Fruit fly (Drosophila melanogaster) whole organism, embryonic: ENCODE data around the gene CG9263.
A peak's percentile ranks its signal among the peaks of the same experiment; 100 is the strongest.

Experiments used
- Adf1 ChIP-seq: fragments of 200-800 bp; sonication (Bioruptor generic); IDR thresholded peaks from 2 replicates; pipeline ENCODE4 v1.3.6; 2022; ENCODE audit warnings: missing biosample characterization, missing genetic modification characterization
- B-H2 ChIP-seq: fragments of 200-800 bp; sonication (Bioruptor generic); optimal IDR thresholded peaks from 2 replicates; lab custom pipeline; 2018; ENCODE audit warnings: missing biosample characterization, mild to moderate bottlenecking, missing genetic modification characterization
- CG10267 ChIP-seq: fragments of 200-800 bp; sonication (Bioruptor generic); optimal IDR thresholded peaks from 2 replicates; lab custom pipeline; 2018; ENCODE audit warnings: missing biosample characterization, mild to moderate bottlenecking, missing genetic modification characterization, moderate library complexity
- CG10321 ChIP-seq: fragments of 200-800 bp; sonication (Bioruptor generic); IDR thresholded peaks from 2 replicates; pipeline ENCODE4 v1.3.6; 2022; ENCODE audit warnings: missing biosample characterization, missing genetic modification characterization
- CG10462 ChIP-seq: fragments of 200-800 bp; sonication (Bioruptor generic); optimal IDR thresholded peaks from 2 replicates; lab custom pipeline; 2016; ENCODE audit warnings: missing biosample characterization, missing genetic modification characterization
- CG10565 ChIP-seq: fragments of 200-800 bp; sonication (Bioruptor generic); optimal IDR thresholded peaks from 3 replicates; lab custom pipeline; 2016; ENCODE audit warnings: missing biosample characterization, mild to moderate bottlenecking, missing genetic modification characterization
- CG10654 ChIP-seq: fragments of 200-800 bp; sonication (Bioruptor generic); optimal IDR thresholded peaks from 2 replicates; lab custom pipeline; 2016; ENCODE audit warnings: missing biosample characterization, missing genetic modification characterization
- CG15601 ChIP-seq: fragments of 200-800 bp; sonication (Bioruptor generic); optimal IDR thresholded peaks from 3 replicates; lab custom pipeline; 2019; ENCODE audit warnings: missing biosample characterization, mild to moderate bottlenecking, missing genetic modification characterization, moderate library complexity
- CG16813 ChIP-seq: fragments of 200-800 bp; sonication (Bioruptor generic); IDR thresholded peaks from 3 replicates; pipeline ENCODE4 v1.3.6; 2022; ENCODE audit warnings: missing biosample characterization, missing genetic modification characterization; ENCODE audit not compliant: partially characterized antibody
- CG2129 ChIP-seq: fragments of 200-800 bp; sonication (Bioruptor generic); IDR thresholded peaks from 2 replicates; pipeline ENCODE4 v1.3.6; 2022; ENCODE audit warnings: missing biosample characterization, missing genetic modification characterization; ENCODE audit not compliant: partially characterized antibody
- CG31441 ChIP-seq: fragments of 200-800 bp; sonication (Bioruptor generic); IDR thresholded peaks from 2 replicates; pipeline ENCODE4 v1.3.6; 2022; ENCODE audit warnings: missing biosample characterization, missing genetic modification characterization
- CG4424 ChIP-seq: fragments of 200-800 bp; sonication (Bioruptor generic); optimal IDR thresholded peaks from 3 replicates; lab custom pipeline; 2016; ENCODE audit warnings: missing biosample characterization, missing genetic modification characterization
- CG7271 ChIP-seq: fragments of 200-800 bp; sonication (Bioruptor generic); optimal IDR thresholded peaks from 2 replicates; lab custom pipeline; 2018; ENCODE audit warnings: missing biosample characterization, mild to moderate bottlenecking, missing genetic modification characterization, moderate library complexity
- CG7839 ChIP-seq: fragments of 200-800 bp; sonication (Bioruptor generic); optimal IDR thresholded peaks from 3 replicates; lab custom pipeline; 2018; ENCODE audit warnings: missing biosample characterization, mild to moderate bottlenecking, missing genetic modification characterization, moderate library complexity
- CG8388 ChIP-seq: fragments of 200-800 bp; sonication (Bioruptor generic); optimal IDR thresholded peaks from 2 replicates; lab custom pipeline; 2019; ENCODE audit warnings: missing biosample characterization, mild to moderate bottlenecking, missing genetic modification characterization, moderate library complexity
- Dad ChIP-seq: fragments of 200-800 bp; sonication (Bioruptor generic); optimal IDR thresholded peaks from 3 replicates; lab custom pipeline; 2016; ENCODE audit warnings: missing biosample characterization, missing genetic modification characterization
- Dp ChIP-seq: fragments of 200-800 bp; sonication (Bioruptor generic); optimal IDR thresholded peaks from 2 replicates; lab custom pipeline; 2018; ENCODE audit warnings: missing biosample characterization, mild to moderate bottlenecking, missing genetic modification characterization, moderate library complexity
- Elba2 ChIP-seq: fragments of 200-800 bp; sonication (Bioruptor generic); optimal IDR thresholded peaks from 3 replicates; lab custom pipeline; 2016; ENCODE audit warnings: missing biosample characterization, missing genetic modification characterization
- Fer2 ChIP-seq: fragments of 200-800 bp; sonication (Bioruptor generic); optimal IDR thresholded peaks from 2 replicates; lab custom pipeline; 2018; ENCODE audit warnings: missing biosample characterization, mild to moderate bottlenecking, missing genetic modification characterization, moderate library complexity
- Hmr ChIP-seq: fragments of 200-800 bp; sonication (Bioruptor generic); optimal IDR thresholded peaks from 3 replicates; lab custom pipeline; 2017; ENCODE audit warnings: mild to moderate bottlenecking, missing biosample characterization, missing genetic modification reagents, missing genetic modification characterization
- Hr51 ChIP-seq, 2 experiments: fragments of 200-800 bp; sonication (Bioruptor generic); optimal IDR thresholded peaks; 2 replicates in 1 of 2; 3 replicates in 1 of 2; lab custom pipeline; 2016 to 2018; ENCODE audit warnings: missing biosample characterization in 2 of 2, missing genetic modification characterization in 2 of 2, mild to moderate bottlenecking in 1 of 2, moderate library complexity in 1 of 2
- Hsf ChIP-seq: fragments of 200-800 bp; sonication (Bioruptor generic); optimal IDR thresholded peaks from 3 replicates; lab custom pipeline; 2016; ENCODE audit warnings: missing biosample characterization, missing genetic modification characterization
- Mes4 ChIP-seq: fragments of 200-800 bp; sonication (Bioruptor generic); optimal IDR thresholded peaks from 2 replicates; lab custom pipeline; 2016; ENCODE audit warnings: missing biosample characterization, missing genetic modification characterization
- Poxn ChIP-seq: fragments of 200-800 bp; sonication (Bioruptor generic); IDR thresholded peaks from 2 replicates; pipeline ENCODE4 v1.3.6; 2022; ENCODE audit warnings: missing biosample characterization, missing genetic modification characterization
- Ptx1 ChIP-seq: fragments of 200-800 bp; sonication (Bioruptor generic); IDR thresholded peaks from 2 replicates; pipeline ENCODE4 v1.3.6; 2022; ENCODE audit warnings: missing biosample characterization, missing genetic modification characterization
- Scr ChIP-seq: fragments of 200-800 bp; sonication (Bioruptor generic); IDR thresholded peaks from 2 replicates; pipeline ENCODE4 v1.3.6; 2022; ENCODE audit warnings: missing biosample characterization, missing genetic modification characterization; ENCODE audit not compliant: partially characterized antibody
- Side ChIP-seq: fragments of 200-800 bp; sonication (Bioruptor generic); optimal IDR thresholded peaks from 2 replicates; lab custom pipeline; 2016; ENCODE audit warnings: missing biosample characterization, missing genetic modification characterization
- Spps ChIP-seq: fragments of 200-800 bp; sonication (Bioruptor generic); optimal IDR thresholded peaks from 2 replicates; lab custom pipeline; 2018; ENCODE audit warnings: missing biosample characterization, mild to moderate bottlenecking, missing genetic modification characterization
- Sry-δ ChIP-seq: fragments of 200-800 bp; sonication (Bioruptor generic); optimal IDR thresholded peaks from 2 replicates; lab custom pipeline; 2016; ENCODE audit warnings: missing biosample characterization, missing genetic modification characterization
- Ssrp ChIP-seq: fragments of 200-800 bp; sonication (Bioruptor generic); optimal IDR thresholded peaks from 2 replicates; lab custom pipeline; 2018; ENCODE audit warnings: missing biosample characterization, mild to moderate bottlenecking, missing genetic modification characterization, moderate library complexity
- Taf1 ChIP-seq: fragments of 200-800 bp; sonication (Bioruptor generic); IDR thresholded peaks from 2 replicates; pipeline ENCODE4 v1.3.6; 2022; ENCODE audit warnings: missing biosample characterization, missing genetic modification characterization
- ab ChIP-seq: fragments of 200-800 bp; sonication (Bioruptor generic); optimal IDR thresholded peaks from 2 replicates; lab custom pipeline; 2016; ENCODE audit warnings: missing biosample characterization, missing genetic modification characterization
- al ChIP-seq: fragments of 200-800 bp; sonication (Bioruptor generic); IDR thresholded peaks from 2 replicates; pipeline ENCODE4 v1.3.6; 2022; ENCODE audit warnings: missing biosample characterization, missing genetic modification characterization
- aop ChIP-seq: fragments of 200-800 bp; sonication (Bioruptor generic); IDR thresholded peaks from 2 replicates; pipeline ENCODE4 v1.3.6; 2022; ENCODE audit warnings: missing biosample characterization, missing genetic modification characterization
- az2 ChIP-seq: fragments of 200-800 bp; sonication (Bioruptor generic); optimal IDR thresholded peaks from 3 replicates; lab custom pipeline; 2016; ENCODE audit warnings: missing biosample characterization, missing genetic modification characterization
- ci ChIP-seq: fragments of 200-800 bp; sonication (Bioruptor generic); IDR thresholded peaks from 3 replicates; pipeline ENCODE4 v1.3.6; 2022; ENCODE audit warnings: missing biosample characterization, missing genetic modification characterization
- crol ChIP-seq: fragments of 200-800 bp; sonication (Bioruptor generic); IDR thresholded peaks from 2 replicates; pipeline ENCODE4 v1.3.6; 2022; ENCODE audit warnings: missing biosample characterization, missing genetic modification characterization
- ems ChIP-seq: fragments of 200-800 bp; sonication (Bioruptor generic); optimal IDR thresholded peaks from 3 replicates; lab custom pipeline; 2016; ENCODE audit warnings: missing biosample characterization, missing genetic modification characterization
- ewg ChIP-seq: fragments of 200-800 bp; sonication (Bioruptor generic); optimal IDR thresholded peaks from 3 replicates; lab custom pipeline; 2017; ENCODE audit warnings: mild to moderate bottlenecking, missing biosample characterization, missing genetic modification reagents, missing genetic modification characterization
- grau ChIP-seq: fragments of 200-800 bp; optimal IDR thresholded peaks from 3 replicates; lab custom pipeline; 2019; ENCODE audit warnings: missing biosample characterization, mild to moderate bottlenecking, missing genetic modification characterization, moderate library complexity
- kay ChIP-seq: fragments of 200-800 bp; sonication (Bioruptor generic); optimal IDR thresholded peaks from 2 replicates; lab custom pipeline; 2016; ENCODE audit warnings: missing biosample characterization, missing genetic modification characterization
- lilli ChIP-seq: fragments of 200-800 bp; sonication (Bioruptor generic); optimal IDR thresholded peaks from 3 replicates; lab custom pipeline; 2016; ENCODE audit warnings: missing biosample characterization, missing genetic modification characterization
- phol ChIP-seq: fragments of 200-800 bp; sonication (Bioruptor generic); optimal IDR thresholded peaks from 3 replicates; lab custom pipeline; 2018; ENCODE audit warnings: missing biosample characterization, mild to moderate bottlenecking, missing genetic modification characterization, moderate library complexity
- prd ChIP-seq, 3 experiments: fragments of >200 bp in 2 of 3; fragments of 200-800 bp in 1 of 3; sonication (Bioruptor generic) in 1 of 3; optimal IDR thresholded peaks in 2 of 3; IDR thresholded peaks in 1 of 3; 2 replicates in 2 of 3; 3 replicates in 1 of 3; pipeline versions ENCODE4 v1.3.6 to Lab custom; 2017 to 2022; ENCODE audit warnings: missing biosample characterization in 1 of 3, missing genetic modification characterization in 1 of 3
- sc ChIP-seq, 3 experiments: fragments of >200 bp in 2 of 3; fragments of 200-800 bp in 1 of 3; sonication (Bioruptor generic) in 1 of 3; optimal IDR thresholded peaks; 2 replicates in 2 of 3; 3 replicates in 1 of 3; lab custom pipeline; 2017; ENCODE audit warnings: mild to moderate bottlenecking in 1 of 3, missing biosample characterization in 1 of 3, missing genetic modification characterization in 1 of 3, missing genetic modification reagents in 1 of 3
- sens-2 ChIP-seq: fragments of 200-800 bp; sonication (Bioruptor generic); IDR thresholded peaks from 2 replicates; pipeline ENCODE4 v1.3.6; 2022; ENCODE audit warnings: missing biosample characterization, missing genetic modification characterization
- seq ChIP-seq: fragments of 200-800 bp; sonication (Bioruptor generic); IDR thresholded peaks from 2 replicates; pipeline ENCODE4 v1.3.6; 2022; ENCODE audit warnings: missing biosample characterization, missing genetic modification characterization
- sqz ChIP-seq: fragments of 200-800 bp; sonication (Bioruptor generic); optimal IDR thresholded peaks from 3 replicates; lab custom pipeline; 2018; ENCODE audit warnings: missing biosample characterization, mild to moderate bottlenecking, missing genetic modification characterization
- tna ChIP-seq: fragments of 200-800 bp; sonication (Bioruptor generic); IDR thresholded peaks from 2 replicates; pipeline ENCODE4 v1.3.6; 2022; ENCODE audit warnings: missing biosample characterization, missing genetic modification characterization; ENCODE audit not compliant: partially characterized antibody

CG9263 gene

dm6 chr2L:13571791-13572451, 29.5 kb upstream of the CG9263 start (continued):
- no peak for TF ChIP-seq Mes4
- TF ChIP-seq grau (tag; lab: Kevin White, UChicago), result no peak
- no peak for TF ChIP-seq CG10462 (GFP tag; lab: Kevin White, UChicago)
- TF ChIP-seq sens-2, result no peak
- TF ChIP-seq Taf1 (GFP tag; lab: Robert Waterston, UW), result no peak
- no peak for TF ChIP-seq Dad (GFP tag; lab: Kevin White, UChicago)
- peak; percentile 5 for TF ChIP-seq CG15601 (tag; lab: Kevin White, UChicago)
- TF ChIP-seq CG8388, result peak; percentile 29
- no peak for TF ChIP-seq CG16813 (GFP tag; lab: Robert Waterston, UW)
- TF ChIP-seq Dp, result no peak
- no peak for TF ChIP-seq ab (GFP tag; lab: Kevin White, UChicago)
- TF ChIP-seq CG10321 (GFP tag; lab: Robert Waterston, UW), result peak; percentile 35; the same call in 1 of the 2 replicates
- TF ChIP-seq ewg (GFP tag; lab: Kevin White, UChicago), result no peak
- TF ChIP-seq CG10654 (GFP tag; lab: Kevin White, UChicago), result no peak
- TF ChIP-seq crol, result peak; percentile 86
- no peak for TF ChIP-seq CG7271 (tag; lab: Kevin White, UChicago)
- TF ChIP-seq Adf1, result no peak
- no peak for TF ChIP-seq Spps (tag; lab: Kevin White, UChicago)
- TF ChIP-seq Elba2 (GFP tag; lab: Kevin White, UChicago), result no peak
- TF ChIP-seq Hmr (GFP tag; lab: Kevin White, UChicago), result no peak
- TF ChIP-seq CG2129 (GFP tag; lab: Robert Waterston, UW), result no peak
- peak; percentile 49 for TF ChIP-seq phol (tag; lab: Kevin White, UChicago)
- peak; percentile 7 for TF ChIP-seq kay (GFP tag; lab: Kevin White, UChicago)
- TF ChIP-seq prd (optimal IDR thresholded peaks at IDR 0.05; lab: Kevin White, UChicago), result no peak
- TF ChIP-seq prd (GFP tag; IDR thresholded peaks at IDR 0.05; lab: Robert Waterston, UW), result no peak; the same call in 2 of the 3 replicates
- no peak for TF ChIP-seq Sry-δ
- peak; percentile 34 for TF ChIP-seq Ssrp (tag; lab: Kevin White, UChicago)
- TF ChIP-seq az2, result peak; percentile 9
- no peak for TF ChIP-seq lilli
- TF ChIP-seq Scr (GFP tag; lab: Robert Waterston, UW), result no peak
- TF ChIP-seq Hsf, result no peak
- TF ChIP-seq Hr51 (GFP tag; optimal IDR thresholded peaks at IDR 0.05; lab: Kevin White, UChicago), result peak in 1 of 2 experiments; percentile 47
- TF ChIP-seq sqz (GFP tag; lab: Kevin White, UChicago), result peak; percentile 53
- peak; percentile 72 for TF ChIP-seq CG31441
- no peak for TF ChIP-seq seq (GFP tag; lab: Robert Waterston, UW)
- no peak for TF ChIP-seq Ptx1 (GFP tag; lab: Robert Waterston, UW)
- TF ChIP-seq Fer2, result no peak
- TF ChIP-seq tna, result no peak
- TF ChIP-seq CG10267, result peak; percentile 21
- no peak for TF ChIP-seq al
- no peak for TF ChIP-seq sc (optimal IDR thresholded peaks at IDR 0.05; lab: Kevin White, UChicago)
- TF ChIP-seq sc (GFP tag; optimal IDR thresholded peaks at IDR 0.05; lab: Kevin White, UChicago), result no peak
- TF ChIP-seq ems, result no peak
- TF ChIP-seq aop, result no peak
- TF ChIP-seq CG4424, result peak; percentile 5
- peak; percentile 46; the same call in 1 of the 3 replicates for TF ChIP-seq ci (GFP tag; lab: Robert Waterston, UW)
- TF ChIP-seq CG7839, result peak; percentile 67
- no peak for TF ChIP-seq Poxn
- TF ChIP-seq CG10565 (GFP tag; lab: Kevin White, UChicago), result no peak
- TF ChIP-seq Side (GFP tag; lab: Kevin White, UChicago), result no peak
- TF ChIP-seq B-H2, result no peak
